Worm (Caenorhabditis elegans) whole organism, L1 larva: Measurements from ENCODE around the gene bgnt-1.3.

ENCODE experiments used
- alr-1 ChIP-seq: fragments of 200-800 bp; sonication (Bioruptor generic); optimal IDR thresholded peaks from 2 replicates; lab custom pipeline; 2018; ENCODE audit warnings: borderline replicate concordance, mild to moderate bottlenecking, missing genetic modification characterization, missing compliant biosample characterization
- blmp-1 ChIP-seq: fragments of 150-350 bp; optimal IDR thresholded peaks from 2 replicates; lab custom pipeline; 2014; ENCODE audit warnings: missing biosample characterization, missing genetic modification characterization
- zag-1 ChIP-seq: fragments of 150-350 bp; optimal IDR thresholded peaks from 2 replicates; lab custom pipeline; 2014; ENCODE audit warnings: missing biosample characterization, missing genetic modification characterization

DNA sequence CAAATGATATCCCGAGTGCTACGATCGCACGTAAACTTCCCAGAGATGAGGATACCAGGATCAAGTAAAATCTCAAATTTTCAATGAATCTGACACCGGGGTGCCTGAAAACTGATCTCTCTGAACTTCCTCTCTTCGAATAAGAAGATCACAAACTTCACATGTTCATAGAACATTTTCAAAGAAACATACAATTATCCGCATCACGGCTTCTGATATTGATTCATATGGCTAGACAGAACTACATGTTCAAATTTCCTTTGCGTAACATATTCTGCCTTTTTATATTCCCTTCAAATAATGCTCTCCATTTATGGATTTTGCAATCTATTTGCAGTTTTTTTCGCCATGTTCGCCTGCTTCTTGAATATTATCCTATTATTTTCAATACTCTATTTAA, 40.8 kb upstream of the bgnt-1.3 start, which contains the start of gene srbc-83:
- no peak for TF ChIP-seq alr-1
- no peak for TF ChIP-seq zag-1
- TF ChIP-seq blmp-1 (tag; lab: Kevin White, UChicago) = no peak
